Worm (Caenorhabditis elegans): ENCODE measurements around the gene try-9.
A peak's percentile ranks its signal among the peaks of the same experiment; 100 is the strongest.

Gene try-9

ce11 chrII:4372406-4372805 lies 4.4 kb downstream of the try-9 start, which contains the start of gene paic-1 (continued):
- no peak for TF ChIP-seq ceh-58 (GFP tag; IDR thresholded peaks at IDR 0.05)
- no peak for TF ChIP-seq nfya-1 (tag; optimal IDR thresholded peaks at IDR 0.05; ENCODE audit: borderline replicate concordance, insufficient read depth)
- TF ChIP-seq madf-3 (GFP tag; IDR thresholded peaks at IDR 0.05) = 0 out of 2 replicates have a peak, but pooled peaks have one; percentile 11
- 0 out of 2 replicates have a peak, but pooled peaks have one; percentile 3 for TF ChIP-seq hmg-20 (GFP tag; IDR thresholded peaks at IDR 0.05)
- TF ChIP-seq lin-54 (GFP tag; optimal IDR thresholded peaks at IDR 0.05) = peak; percentile 20
- peak; percentile 53; the same call in 1 of the 2 replicates for TF ChIP-seq B0336.3 (GFP tag; IDR thresholded peaks at IDR 0.05)
- no peak for TF ChIP-seq cebp-1 (GFP tag; IDR thresholded peaks at IDR 0.05)
- TF ChIP-seq cebp-1 (tag; optimal IDR thresholded peaks at IDR 0.05) = peak; percentile 9
- peak; percentile 27 for TF ChIP-seq ZK185.1 (tag; optimal IDR thresholded peaks at IDR 0.05; ENCODE audit: poor library complexity, severe bottlenecking)
- TF ChIP-seq sptf-2 (GFP tag; optimal IDR thresholded peaks at IDR 0.05) = no peak
- 0 out of 2 replicates have a peak, but pooled peaks have one; percentile 19 for TF ChIP-seq Y79H2A.3 (GFP tag; conservative IDR thresholded peaks at IDR 0.05)
- TF ChIP-seq B0035.1 (tag; optimal IDR thresholded peaks at IDR 0.05) = peak; percentile 38
- no peak for TF ChIP-seq ztf-3 (GFP tag; optimal IDR thresholded peaks at IDR 0.05)

ce11 chrII:4372867-4373397 lies 4.9 kb downstream of the try-9 start:
- TF ChIP-seq bed-1 (GFP tag; IDR thresholded peaks at IDR 0.05) (0 out of 2 replicates have a peak, but pooled peaks have one; percentile 50), B0336.3 (GFP tag; IDR thresholded peaks at IDR 0.05) (no peak), sptf-2 (GFP tag; optimal IDR thresholded peaks at IDR 0.05) (no peak), madf-3 (GFP tag; IDR thresholded peaks at IDR 0.05) (0 out of 2 replicates have a peak, but pooled peaks have one; percentile 68), F33H1.4 (GFP tag; IDR thresholded peaks at IDR 0.05) (no peak), C06A6.2 (GFP tag; conservative IDR thresholded peaks at IDR 0.05) (no peak), zfh-2 (GFP tag; conservative IDR thresholded peaks at IDR 0.05) (peak; percentile 81), K12H6.12 (tag; optimal IDR thresholded peaks at IDR 0.05) (no peak), sea-2 (GFP tag; IDR thresholded peaks at IDR 0.05) (0 out of 2 replicates have a peak, but pooled peaks have one; percentile 24), atf-7 (tag; optimal IDR thresholded peaks at IDR 0.05) (no peak)

ce11 chrII:4374885-4375284 lies 6.9 kb downstream of the try-9 start:
- TF ChIP-seq K12H6.12 (tag; optimal IDR thresholded peaks at IDR 0.05) = no peak
- peak; percentile 29; the same call in 1 of the 2 replicates for TF ChIP-seq D2030.7 (GFP tag; IDR thresholded peaks at IDR 0.05)
- no peak for TF ChIP-seq ceh-27 (GFP tag; optimal IDR thresholded peaks at IDR 0.05)
- TF ChIP-seq F33H1.4 (GFP tag; IDR thresholded peaks at IDR 0.05) = peak; percentile 54
- TF ChIP-seq hlh-12 (tag; optimal IDR thresholded peaks at IDR 0.05) = no peak
- TF ChIP-seq bed-2 (GFP tag; IDR thresholded peaks at IDR 0.05) = no peak
- no peak for TF ChIP-seq nhr-120 (GFP tag; IDR thresholded peaks at IDR 0.05)
- peak; percentile 76 for TF ChIP-seq madf-8 (GFP tag; conservative IDR thresholded peaks at IDR 0.05)
- TF ChIP-seq F55B11.4 (tag; optimal IDR thresholded peaks at IDR 0.05; ENCODE audit: borderline replicate concordance, insufficient read depth) = no peak
- TF ChIP-seq T26A5.8 (tag; optimal IDR thresholded peaks at IDR 0.05) = no peak
- TF ChIP-seq snpc-1.1 (tag; optimal IDR thresholded peaks at IDR 0.05; ENCODE audit: insufficient read depth) = no peak
- TF ChIP-seq xnd-1 (tag; optimal IDR thresholded peaks at IDR 0.05) = peak; percentile 64
- peak; percentile 59 for TF ChIP-seq lsl-1 (GFP tag; optimal IDR thresholded peaks at IDR 0.05)
- no peak for TF ChIP-seq hlh-26 (GFP tag; conservative IDR thresholded peaks at IDR 0.05)
- TF ChIP-seq ztf-3 (GFP tag; optimal IDR thresholded peaks at IDR 0.05) = no peak
- TF ChIP-seq efl-1 (GFP tag; optimal IDR thresholded peaks at IDR 0.05) = peak; percentile 72
- no peak for TF ChIP-seq cebp-1 (GFP tag; IDR thresholded peaks at IDR 0.05)
- no peak for TF ChIP-seq cebp-1 (tag; optimal IDR thresholded peaks at IDR 0.05)
- TF ChIP-seq madf-6 (GFP tag; IDR thresholded peaks at IDR 0.05) = peak; percentile 88
- TF ChIP-seq lin-54 (GFP tag; optimal IDR thresholded peaks at IDR 0.05) = peak; percentile 28
- no peak for TF ChIP-seq repo-1 (tag; optimal IDR thresholded peaks at IDR 0.05)
- TF ChIP-seq ceh-91 (GFP tag; IDR thresholded peaks at IDR 0.05) = peak; percentile 68
- no peak for TF ChIP-seq Y67H2A.10 (GFP tag; conservative IDR thresholded peaks at IDR 0.05)
- no peak for TF ChIP-seq sea-2 (GFP tag; IDR thresholded peaks at IDR 0.05)
- no peak for TF ChIP-seq ceh-40 (GFP tag; IDR thresholded peaks at IDR 0.05)
- no peak for TF ChIP-seq akir-1 (GFP tag; optimal IDR thresholded peaks at IDR 0.05)

Measured in whole organism, young adult.